Fruit fly (Drosophila melanogaster): ENCODE results near the gene hog.

hog gene

dm6 chrX:14718842-14719241, at the start of gene hog:
Gene hog (minus strand): TSS chrX:14718942.
- TF ChIP-seq pan (optimal IDR thresholded peaks at IDR 0.05) (no peak), psq (optimal IDR thresholded peaks at IDR 0.05) (no peak), CG8478 (optimal IDR thresholded peaks at IDR 0.05) (no peak)

- no peak for TF ChIP-seq Dll (optimal IDR thresholded peaks at IDR 0.05)
- TF ChIP-seq CG8478 (optimal IDR thresholded peaks at IDR 0.05), result no peak
Measured at dm6 chrX:14765737-14766253, 47.1 kb upstream of the hog start, which contains the start of gene CG15890. Gene CG15890 (minus strand): TSS chrX:14765787.

dm6 chrX:14765024-14765423, 46.3 kb upstream of the hog start:
- TF ChIP-seq usp (GFP tag; optimal IDR thresholded peaks at IDR 0.05), result no peak
- no peak for TF ChIP-seq EcR (GFP tag; optimal IDR thresholded peaks at IDR 0.05)
- TF ChIP-seq Dll (optimal IDR thresholded peaks at IDR 0.05), result no peak
- TF ChIP-seq CG8478 (optimal IDR thresholded peaks at IDR 0.05), result no peak
- no peak for TF ChIP-seq pan (optimal IDR thresholded peaks at IDR 0.05)
- no peak for TF ChIP-seq psq (optimal IDR thresholded peaks at IDR 0.05)

dm6 chrX:14751162-14751561, 32.4 kb upstream of the hog start:
- TF ChIP-seq psq (optimal IDR thresholded peaks at IDR 0.05) (no peak), usp (GFP tag; optimal IDR thresholded peaks at IDR 0.05) (no peak), Dll (optimal IDR thresholded peaks at IDR 0.05) (no peak), pan (optimal IDR thresholded peaks at IDR 0.05) (no peak), CG8478 (optimal IDR thresholded peaks at IDR 0.05) (no peak)

dm6 chrX:14750448-14750847, 31.7 kb upstream of the hog start:
- TF ChIP-seq EcR (GFP tag; optimal IDR thresholded peaks at IDR 0.05) (no peak), psq (optimal IDR thresholded peaks at IDR 0.05) (no peak), pan (optimal IDR thresholded peaks at IDR 0.05) (no peak), Dll (optimal IDR thresholded peaks at IDR 0.05) (no peak), CG8478 (optimal IDR thresholded peaks at IDR 0.05) (no peak)

dm6 chrX:14749086-14749874, 30.5 kb upstream of the hog start, which contains the start of gene NetB:
Gene NetB (minus strand): TSS chrX:14749376.
- TF ChIP-seq pan (optimal IDR thresholded peaks at IDR 0.05), result no peak
- no peak for TF ChIP-seq Dll (optimal IDR thresholded peaks at IDR 0.05)
- no peak for TF ChIP-seq usp (GFP tag; optimal IDR thresholded peaks at IDR 0.05)
- no peak for TF ChIP-seq EcR (GFP tag; optimal IDR thresholded peaks at IDR 0.05)
- no peak for TF ChIP-seq CG8478 (optimal IDR thresholded peaks at IDR 0.05)
- TF ChIP-seq psq (optimal IDR thresholded peaks at IDR 0.05), result no peak

dm6 chrX:14743819-14744218, 25.1 kb upstream of the hog start:
- TF ChIP-seq EcR (GFP tag; optimal IDR thresholded peaks at IDR 0.05) (no peak), usp (GFP tag; optimal IDR thresholded peaks at IDR 0.05) (no peak), Dll (optimal IDR thresholded peaks at IDR 0.05) (no peak), pan (optimal IDR thresholded peaks at IDR 0.05) (no peak), CG8478 (optimal IDR thresholded peaks at IDR 0.05) (no peak), psq (optimal IDR thresholded peaks at IDR 0.05) (no peak)

dm6 chrX:14738420-14738819, 19.7 kb upstream of the hog start:
- no peak for TF ChIP-seq Dll (optimal IDR thresholded peaks at IDR 0.05)
- no peak for TF ChIP-seq psq (optimal IDR thresholded peaks at IDR 0.05)
- no peak for TF ChIP-seq CG8478 (optimal IDR thresholded peaks at IDR 0.05)
- no peak for TF ChIP-seq pan (optimal IDR thresholded peaks at IDR 0.05)
- no peak for TF ChIP-seq EcR (GFP tag; optimal IDR thresholded peaks at IDR 0.05)
- TF ChIP-seq usp (GFP tag; optimal IDR thresholded peaks at IDR 0.05), result no peak

dm6 chrX:14727580-14727979, 8.8 kb upstream of the hog start:
- TF ChIP-seq CG8478 (optimal IDR thresholded peaks at IDR 0.05) (no peak), usp (GFP tag; optimal IDR thresholded peaks at IDR 0.05) (no peak), psq (optimal IDR thresholded peaks at IDR 0.05) (no peak), pan (optimal IDR thresholded peaks at IDR 0.05) (no peak), Dll (optimal IDR thresholded peaks at IDR 0.05) (no peak), EcR (GFP tag; optimal IDR thresholded peaks at IDR 0.05) (no peak)

dm6 chrX:14725084-14725483, 6.3 kb upstream of the hog start:
- no peak for TF ChIP-seq CG8478 (optimal IDR thresholded peaks at IDR 0.05)
- TF ChIP-seq pan (optimal IDR thresholded peaks at IDR 0.05), result no peak
- no peak for TF ChIP-seq usp (GFP tag; optimal IDR thresholded peaks at IDR 0.05)
- TF ChIP-seq Dll (optimal IDR thresholded peaks at IDR 0.05), result no peak
- no peak for TF ChIP-seq psq (optimal IDR thresholded peaks at IDR 0.05)
- no peak for TF ChIP-seq EcR (GFP tag; optimal IDR thresholded peaks at IDR 0.05)

dm6 chrX:14717245-14717644, 1.5 kb downstream of the hog start:
- TF ChIP-seq pan (optimal IDR thresholded peaks at IDR 0.05) (no peak), EcR (GFP tag; optimal IDR thresholded peaks at IDR 0.05) (no peak), usp (GFP tag; optimal IDR thresholded peaks at IDR 0.05) (no peak), psq (optimal IDR thresholded peaks at IDR 0.05) (no peak), Dll (optimal IDR thresholded peaks at IDR 0.05) (no peak), CG8478 (optimal IDR thresholded peaks at IDR 0.05) (no peak)

- TF ChIP-seq usp (GFP tag; optimal IDR thresholded peaks at IDR 0.05) (no peak), pan (optimal IDR thresholded peaks at IDR 0.05) (no peak), CG8478 (optimal IDR thresholded peaks at IDR 0.05) (no peak), EcR (GFP tag; optimal IDR thresholded peaks at IDR 0.05) (no peak), psq (optimal IDR thresholded peaks at IDR 0.05) (no peak), Dll (optimal IDR thresholded peaks at IDR 0.05) (no peak)
Measured at dm6 chrX:14715180-14715579, 3.6 kb downstream of the hog start.

dm6 chrX:14712475-14712874, 6.3 kb downstream of the hog start:
- TF ChIP-seq Dll (optimal IDR thresholded peaks at IDR 0.05) (no peak), CG8478 (optimal IDR thresholded peaks at IDR 0.05) (no peak), usp (GFP tag; optimal IDR thresholded peaks at IDR 0.05) (no peak), pan (optimal IDR thresholded peaks at IDR 0.05) (no peak), EcR (GFP tag; optimal IDR thresholded peaks at IDR 0.05) (no peak), psq (optimal IDR thresholded peaks at IDR 0.05) (no peak)

Measured in whole organism.